Worm (Caenorhabditis elegans) whole organism, L1 larva: ENCODE data around the gene F52G3.5.
A peak's percentile ranks its signal among the peaks of the same experiment; 100 is the strongest.

Experiments
- C04F5.9 ChIP-seq: sonication (generic microtip); optimal IDR thresholded peaks from 2 replicates; lab custom pipeline; 2016; ENCODE audit warnings: missing genetic modification characterization, missing compliant biosample characterization
- C16A3.4 ChIP-seq: fragments of 150-350 bp; optimal IDR thresholded peaks from 2 replicates; lab custom pipeline; 2014; ENCODE audit warnings: missing biosample characterization, missing genetic modification characterization
- Y116A8C.19 ChIP-seq: sonication (generic microtip); optimal IDR thresholded peaks from 2 replicates; lab custom pipeline; 2016; ENCODE audit warnings: missing compliant biosample characterization, missing genetic modification characterization, borderline replicate concordance
- alr-1 ChIP-seq: fragments of 200-800 bp; sonication (Bioruptor generic); optimal IDR thresholded peaks from 2 replicates; lab custom pipeline; 2018; ENCODE audit warnings: borderline replicate concordance, mild to moderate bottlenecking, missing genetic modification characterization, missing compliant biosample characterization
- aly-2 ChIP-seq: fragments of 150-350 bp; optimal IDR thresholded peaks from 2 replicates; lab custom pipeline; 2014; ENCODE audit warnings: missing biosample characterization, missing genetic modification characterization
- ama-1 ChIP-seq: fragments of 150-350 bp; optimal IDR thresholded peaks from 2 replicates; lab custom pipeline; 2014
- ceh-63 ChIP-seq: fragments of 200-800 bp; sonication (Bioruptor generic); optimal IDR thresholded peaks from 2 replicates; lab custom pipeline; 2018; ENCODE audit warnings: mild to moderate bottlenecking, missing genetic modification characterization, missing compliant biosample characterization
- ceh-8 ChIP-seq: fragments of 200-800 bp; sonication (Bioruptor generic); optimal IDR thresholded peaks from 2 replicates; lab custom pipeline; 2018; ENCODE audit warnings: mild to moderate bottlenecking, missing genetic modification characterization, moderate library complexity, missing compliant biosample characterization
- ceh-88 ChIP-seq: fragments of 200-800 bp; sonication (Bioruptor generic); IDR thresholded peaks from 2 replicates; pipeline ENCODE4 v1.3.6; 2022; ENCODE audit warnings: missing genetic modification characterization, missing compliant biosample characterization
- dsc-1 ChIP-seq: sonication (generic microtip); optimal IDR thresholded peaks from 2 replicates; lab custom pipeline; 2016; ENCODE audit warnings: mild to moderate bottlenecking, missing genetic modification characterization, missing compliant biosample characterization
- efl-3 ChIP-seq: fragments of 200-800 bp; sonication (Bioruptor generic); optimal IDR thresholded peaks from 2 replicates; lab custom pipeline; 2018; ENCODE audit warnings: mild to moderate bottlenecking, missing genetic modification characterization, missing compliant biosample characterization
- egl-13 ChIP-seq: sonication (generic microtip); optimal IDR thresholded peaks from 2 replicates; lab custom pipeline; 2016; ENCODE audit warnings: missing genotype, missing genetic modification reagents, missing genetic modification characterization, missing compliant biosample characterization
- elt-3 ChIP-seq, 6 experiments: fragments of 150-350 bp in 1 of 6; sonication (generic microtip); optimal IDR thresholded peaks; 2 replicates each; lab custom pipeline; 2017 to 2018; ENCODE audit warnings: missing biosample characterization in 6 of 6, missing genetic modification characterization in 6 of 6, inconsistent platforms in 1 of 6
- ets-5 ChIP-seq: fragments of 200-800 bp; sonication (Bioruptor generic); IDR thresholded peaks from 2 replicates; pipeline ENCODE4 v1.3.6; 2022; ENCODE audit warnings: missing genetic modification characterization, missing compliant biosample characterization
- fkh-10 ChIP-seq: sonication (generic microtip); optimal IDR thresholded peaks from 2 replicates; lab custom pipeline; 2017; ENCODE audit warnings: missing biosample characterization, missing genetic modification reagents, missing genetic modification characterization
- fkh-4 ChIP-seq: sonication (generic microtip); optimal IDR thresholded peaks from 2 replicates; lab custom pipeline; 2016; ENCODE audit warnings: missing compliant biosample characterization, missing genetic modification characterization, borderline replicate concordance
- fkh-8 ChIP-seq: sonication (generic microtip); optimal IDR thresholded peaks from 2 replicates; lab custom pipeline; 2016; ENCODE audit warnings: mild to moderate bottlenecking, missing genetic modification characterization, missing compliant biosample characterization
- hlh-17 ChIP-seq: fragments of 200-800 bp; sonication (Bioruptor generic); optimal IDR thresholded peaks from 2 replicates; lab custom pipeline; 2018; ENCODE audit warnings: missing genetic modification characterization, mild to moderate bottlenecking, missing compliant biosample characterization, moderate library complexity, borderline replicate concordance
- hpl-2 ChIP-seq: fragments of 150-350 bp; optimal IDR thresholded peaks from 2 replicates; lab custom pipeline; 2014; ENCODE audit warnings: missing biosample characterization, missing genetic modification reagents, missing genetic modification characterization
- irx-1 ChIP-seq: sonication (generic microtip); optimal IDR thresholded peaks from 2 replicates; lab custom pipeline; 2016; ENCODE audit warnings: missing genetic modification characterization, missing compliant biosample characterization
- isw-1 ChIP-seq: fragments of 200-800 bp; sonication (Bioruptor generic); IDR thresholded peaks from 2 replicates; pipeline ENCODE4 v1.3.6; 2022; ENCODE audit warnings: missing genetic modification characterization, missing compliant biosample characterization
- jun-1 ChIP-seq: fragments of 150-350 bp; optimal IDR thresholded peaks from 2 replicates; lab custom pipeline; 2014; ENCODE audit warnings: missing biosample characterization, missing genetic modification reagents, missing genetic modification characterization
- lin-14 ChIP-seq: fragments of 200-800 bp; sonication (Bioruptor generic); optimal IDR thresholded peaks from 2 replicates; lab custom pipeline; 2018; ENCODE audit warnings: mild to moderate bottlenecking, missing genetic modification characterization, moderate library complexity, missing compliant biosample characterization
- lin-15B ChIP-seq: fragments of 150-350 bp; sonication (generic microtip); optimal IDR thresholded peaks from 3 replicates; lab custom pipeline; 2014; ENCODE audit warnings: missing biosample characterization, missing genetic modification characterization
- lin-35 ChIP-seq, 2 experiments: fragments of 150-350 bp; optimal IDR thresholded peaks; 2 replicates each; lab custom pipeline; 2014; ENCODE audit warnings: missing biosample characterization in 2 of 2, missing genetic modification characterization in 2 of 2, missing genetic modification reagents in 2 of 2
- mdl-1 ChIP-seq, 2 experiments: fragments of 150-350 bp; optimal IDR thresholded peaks; 2 replicates each; lab custom pipeline; 2014 to 2017; ENCODE audit warnings: missing biosample characterization in 2 of 2, missing genetic modification characterization in 2 of 2, inconsistent platforms in 1 of 2
- mep-1 ChIP-seq: fragments of 150-350 bp; optimal IDR thresholded peaks from 2 replicates; lab custom pipeline; 2014; ENCODE audit warnings: missing biosample characterization, missing genetic modification characterization
- nhr-12 ChIP-seq: sonication (generic microtip); optimal IDR thresholded peaks from 2 replicates; lab custom pipeline; 2017; ENCODE audit warnings: missing biosample characterization, missing genetic modification characterization
- nhr-20 ChIP-seq: sonication (generic microtip); optimal IDR thresholded peaks from 2 replicates; lab custom pipeline; 2016; ENCODE audit warnings: mild to moderate bottlenecking, missing genetic modification characterization, missing compliant biosample characterization
- nhr-47 ChIP-seq: sonication (generic microtip); optimal IDR thresholded peaks from 2 replicates; lab custom pipeline; 2016; ENCODE audit warnings: mild to moderate bottlenecking, missing genetic modification characterization, moderate library complexity, missing compliant biosample characterization
- nhr-71 ChIP-seq: sonication (generic microtip); optimal IDR thresholded peaks from 2 replicates; lab custom pipeline; 2016; ENCODE audit warnings: mild to moderate bottlenecking, missing genetic modification characterization, moderate library complexity, missing compliant biosample characterization
- nhr-76 ChIP-seq: sonication (generic microtip); optimal IDR thresholded peaks from 2 replicates; lab custom pipeline; 2017; ENCODE audit warnings: missing biosample characterization, missing genetic modification characterization
- nhr-77 ChIP-seq: fragments of 150-350 bp; optimal IDR thresholded peaks from 2 replicates; lab custom pipeline; 2014; ENCODE audit warnings: missing biosample characterization, missing genetic modification characterization
- nhr-90 ChIP-seq: sonication (generic microtip); optimal IDR thresholded peaks from 2 replicates; lab custom pipeline; 2016; ENCODE audit warnings: mild to moderate bottlenecking, missing genetic modification characterization, missing compliant biosample characterization; ENCODE audit not compliant: poor library complexity
- pag-3 ChIP-seq: sonication (generic microtip); optimal IDR thresholded peaks from 2 replicates; lab custom pipeline; 2017; ENCODE audit warnings: missing genetic modification characterization, mild to moderate bottlenecking, missing compliant biosample characterization, antibody characterized with exemption, borderline replicate concordance; ENCODE audit not compliant: insufficient read depth
- rnt-1 ChIP-seq: sonication (generic microtip); optimal IDR thresholded peaks from 2 replicates; lab custom pipeline; 2016; ENCODE audit warnings: mild to moderate bottlenecking, missing genetic modification characterization, moderate library complexity, missing compliant biosample characterization
- snpc-4 ChIP-seq: fragments of 150-350 bp; optimal IDR thresholded peaks from 2 replicates; lab custom pipeline; 2014; ENCODE audit warnings: missing biosample characterization, missing genetic modification characterization
- sox-4 ChIP-seq: sonication (generic microtip); optimal IDR thresholded peaks from 2 replicates; lab custom pipeline; 2016; ENCODE audit warnings: missing genetic modification characterization, missing compliant biosample characterization
- sup-37 ChIP-seq: fragments of 200-800 bp; sonication (Bioruptor generic); optimal IDR thresholded peaks from 2 replicates; lab custom pipeline; 2018; ENCODE audit warnings: mild to moderate bottlenecking, missing genetic modification characterization, missing compliant biosample characterization
- tbx-2 ChIP-seq: sonication (generic microtip); optimal IDR thresholded peaks from 2 replicates; lab custom pipeline; 2016; ENCODE audit warnings: missing genetic modification characterization, missing compliant biosample characterization
- unc-86 ChIP-seq: sonication (generic microtip); optimal IDR thresholded peaks from 2 replicates; lab custom pipeline; 2016; ENCODE audit warnings: missing genetic modification characterization, missing compliant biosample characterization

Gene F52G3.5

ce11 chrX:16961387-16961786 lies 14.6 kb downstream of the F52G3.5 start (continued):
- TF ChIP-seq mep-1 (tag; lab: Kevin White, UChicago) (peak; percentile 77), sox-4 (tag; lab: Kevin White, UChicago) (no peak), isw-1 (GFP tag; lab: Robert Waterston, UW) (peak; percentile 76), Y116A8C.19 (tag; lab: Kevin White, UChicago) (no peak), fkh-4 (tag; lab: Kevin White, UChicago) (no peak), nhr-77 (tag; lab: Kevin White, UChicago) (peak; percentile 67), lin-14 (GFP tag; lab: Kevin White, UChicago) (peak; percentile 98), C16A3.4 (tag; lab: Kevin White, UChicago) (peak; percentile 92), efl-3 (GFP tag; lab: Kevin White, UChicago) (no peak), mdl-1 (tag; optimal IDR thresholded peaks at IDR 0.05; lab: Kevin White, UChicago) (peak in 1 of 2 experiments; percentile 91), nhr-12 (tag; lab: Kevin White, UChicago) (no peak), alr-1 (tag; lab: Kevin White, UChicago) (no peak), ceh-8 (GFP tag; lab: Kevin White, UChicago) (peak; percentile 55), ama-1 (no peak), fkh-8 (tag; lab: Kevin White, UChicago) (peak; percentile 88), ceh-88 (peak; percentile 78), sup-37 (GFP tag; lab: Kevin White, UChicago) (peak; percentile 60), pag-3 (no peak), jun-1 (peak; percentile 84), hpl-2 (no peak), nhr-47 (tag; lab: Kevin White, UChicago) (peak; percentile 86), nhr-20 (tag; lab: Kevin White, UChicago) (peak; percentile 88), hlh-17 (GFP tag; lab: Kevin White, UChicago) (no peak), nhr-90 (peak; percentile 65), fkh-10 (GFP tag; lab: Kevin White, UChicago) (peak; percentile 88), elt-3 (tag; optimal IDR thresholded peaks at IDR 0.05; lab: Kevin White, UChicago) (peak in 2 of 6 experiments; percentile 57 to 67), aly-2 (tag; lab: Kevin White, UChicago) (no peak), ets-5 (GFP tag; lab: Robert Waterston, UW) (no peak), egl-13 (tag; lab: Kevin White, UChicago) (peak; percentile 62), lin-35 (GFP tag; optimal IDR thresholded peaks at IDR 0.05; lab: Kevin White, UChicago) (peak; percentile 80 to 84), C04F5.9 (tag; lab: Kevin White, UChicago) (no peak), tbx-2 (tag; lab: Kevin White, UChicago) (peak; percentile 83), nhr-76 (tag; lab: Kevin White, UChicago) (peak; percentile 46), irx-1 (tag; lab: Kevin White, UChicago) (peak; percentile 70), rnt-1 (tag; lab: Kevin White, UChicago) (peak; percentile 86), unc-86 (tag; lab: Kevin White, UChicago) (peak; percentile 87), nhr-71 (tag; lab: Kevin White, UChicago) (peak; percentile 91), ceh-63 (GFP tag; lab: Kevin White, UChicago) (no peak)

DNA sequence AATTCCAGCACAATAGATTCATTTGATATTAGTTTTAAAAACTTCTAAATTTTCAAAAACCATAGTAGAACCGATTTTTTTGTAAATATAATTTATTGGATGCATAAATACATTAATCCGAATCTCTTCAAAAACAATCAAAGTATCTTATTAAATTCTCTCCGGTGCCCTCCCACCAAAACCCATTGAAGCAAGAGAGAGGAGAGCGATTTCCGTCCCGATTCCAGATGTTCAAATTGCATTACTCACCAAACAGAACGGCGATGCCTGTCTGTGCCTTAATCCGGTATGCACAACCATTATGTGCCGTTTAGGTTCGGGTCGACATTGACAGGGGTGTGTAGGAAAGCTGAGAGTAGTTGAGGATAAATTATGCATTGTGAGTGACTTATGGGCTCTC lies 15.6 kb downstream of the F52G3.5 start:
- TF ChIP-seq lin-15B (tag; lab: Kevin White, UChicago) (no peak), snpc-4 (tag; lab: Kevin White, UChicago) (no peak), dsc-1 (tag; lab: Kevin White, UChicago) (peak; percentile 48)
